Worm (Caenorhabditis elegans): ENCODE measurements around the gene csr-1.

DNA sequence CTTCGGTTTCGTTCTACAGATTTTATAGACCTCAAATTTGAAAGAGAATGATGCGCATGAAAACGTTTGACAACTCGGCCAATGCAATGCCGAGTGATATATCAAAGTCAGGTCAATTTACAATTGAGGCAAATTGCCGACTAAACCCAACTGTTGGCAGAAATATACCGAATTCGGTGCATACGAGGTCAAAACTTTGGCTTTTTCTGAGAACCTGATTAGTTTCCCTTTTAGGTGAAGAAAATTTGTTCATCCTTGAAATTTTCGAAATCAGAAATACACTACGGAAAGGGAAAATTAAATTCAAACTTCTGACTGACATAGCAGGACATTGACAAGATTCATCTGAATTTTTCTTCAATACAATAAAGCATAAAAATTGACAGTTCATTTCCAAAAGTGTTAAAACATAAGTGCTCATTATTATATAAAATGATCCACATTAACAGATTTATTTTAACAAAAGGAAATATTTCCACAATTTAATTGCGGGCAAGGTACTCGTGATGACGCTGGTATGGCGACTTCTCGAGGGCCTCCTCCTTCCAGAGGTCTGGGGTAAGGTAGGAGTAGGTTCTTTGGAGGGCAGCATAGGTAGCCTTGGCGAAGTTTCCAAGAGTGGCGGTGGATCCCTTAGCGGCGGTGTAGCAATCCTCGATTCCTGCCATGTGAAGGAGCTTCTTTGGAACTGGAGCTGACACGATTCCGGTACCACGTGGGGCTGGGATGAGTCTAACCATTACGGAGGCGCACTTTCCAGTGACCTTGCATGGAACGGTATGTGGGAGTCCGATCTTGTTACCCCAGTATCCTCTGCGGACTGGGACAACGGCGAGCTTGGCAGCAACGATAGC is 31.9 kb upstream of the csr-1 start:
- TF ChIP-seq pqm-1 (tag; optimal IDR thresholded peaks at IDR 0.05) = no peak
- TF ChIP-seq nfya-1 (tag; optimal IDR thresholded peaks at IDR 0.05) = no peak
- no peak for TF ChIP-seq F13H6.1 (tag; optimal IDR thresholded peaks at IDR 0.05)
- TF ChIP-seq ceh-9 (tag; optimal IDR thresholded peaks at IDR 0.05) = no peak
- TF ChIP-seq ceh-30 (tag; optimal IDR thresholded peaks at IDR 0.05) = no peak
- no peak for TF ChIP-seq elt-2 (tag; optimal IDR thresholded peaks at IDR 0.05)
- TF ChIP-seq rnt-1 (tag; optimal IDR thresholded peaks at IDR 0.05) = no peak
- TF ChIP-seq ceh-19 (GFP tag; optimal IDR thresholded peaks at IDR 0.05) = no peak
- no peak for TF ChIP-seq pha-4 (tag; optimal IDR thresholded peaks at IDR 0.05)
- no peak for TF ChIP-seq gmeb-2 (tag; optimal IDR thresholded peaks at IDR 0.05)
